Fruit fly (Drosophila melanogaster): ENCODE measurements around the gene Sec16.
A peak's percentile ranks its signal among the peaks of the same experiment; 100 is the strongest.

Gene Sec16

DNA sequence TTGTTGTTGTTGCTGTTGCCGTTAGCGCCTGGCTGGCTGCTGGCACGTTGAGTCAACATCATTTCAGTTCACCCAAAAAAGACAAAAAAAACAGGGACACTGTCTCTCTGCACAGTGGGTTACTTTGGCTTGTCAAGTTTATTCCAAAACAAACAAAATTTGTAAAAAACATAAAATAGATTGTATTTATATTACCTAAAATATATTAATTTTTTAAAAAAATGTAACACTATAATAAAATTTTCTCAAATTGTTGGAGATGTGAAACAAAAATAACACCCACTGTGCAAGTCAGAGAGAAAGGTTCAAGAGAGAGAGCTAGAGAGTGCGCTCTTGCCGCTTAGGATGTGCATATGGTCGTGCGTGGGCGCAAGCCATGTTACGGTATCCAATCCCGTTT is 28.2 kb upstream of the Sec16 start (continued):
- TF ChIP-seq mirr (GFP tag; optimal IDR thresholded peaks at IDR 0.05) = no peak
- TF ChIP-seq fd102C (GFP tag; optimal IDR thresholded peaks at IDR 0.05) = no peak
- peak; percentile 69 for TF ChIP-seq CG10366 (GFP tag; IDR thresholded peaks at IDR 0.05)
- peak; percentile 64 for TF ChIP-seq CG4707 (GFP tag; optimal IDR thresholded peaks at IDR 0.05)
- TF ChIP-seq hkb (optimal IDR thresholded peaks at IDR 0.05) = no peak
- peak; percentile 87 for TF ChIP-seq hkb (GFP tag; IDR thresholded peaks at IDR 0.05)
- TF ChIP-seq wdn (GFP tag; IDR thresholded peaks at IDR 0.05) = peak; percentile 72
- TF ChIP-seq CG2712 (tag; optimal IDR thresholded peaks at IDR 0.05) = peak; percentile 81
- peak; percentile 54 for TF ChIP-seq MTF-1 (GFP tag; optimal IDR thresholded peaks at IDR 0.05; ENCODE audit: borderline replicate concordance)
- TF ChIP-seq CG31224 (GFP tag; IDR thresholded peaks at IDR 0.05) = peak; percentile 70
- TF ChIP-seq CG13624 (GFP tag; optimal IDR thresholded peaks at IDR 0.05) = no peak
- peak in 1 of 2 experiments; percentile 5 for TF ChIP-seq eve (GFP tag; optimal IDR thresholded peaks at IDR 0.05)
- TF ChIP-seq CG18011 (GFP tag; optimal IDR thresholded peaks at IDR 0.05) = peak; percentile 34
- TF ChIP-seq CG7786 (GFP tag; optimal IDR thresholded peaks at IDR 0.05) = no peak
- no peak for TF ChIP-seq her (GFP tag; optimal IDR thresholded peaks at IDR 0.05)
- no peak for TF ChIP-seq CG7963 (GFP tag; IDR thresholded peaks at IDR 0.05; ENCODE audit: partially characterized antibody)
- no peak for TF ChIP-seq corto (GFP tag; optimal IDR thresholded peaks at IDR 0.05)
- peak; percentile 70 for TF ChIP-seq org-1 (GFP tag; optimal IDR thresholded peaks at IDR 0.05)
- no peak for TF ChIP-seq fru (optimal IDR thresholded peaks at IDR 0.05)
- peak; percentile 25 for TF ChIP-seq CG1602 (GFP tag; optimal IDR thresholded peaks at IDR 0.05)
- TF ChIP-seq CG10431 (GFP tag; optimal IDR thresholded peaks at IDR 0.05) = no peak
- TF ChIP-seq CG4404 (GFP tag; IDR thresholded peaks at IDR 0.05) = peak; percentile 45; the same call in 1 of the 2 replicates
- TF ChIP-seq CG6765 (GFP tag; optimal IDR thresholded peaks at IDR 0.05) = peak; percentile 80
- TF ChIP-seq odd (GFP tag; optimal IDR thresholded peaks at IDR 0.05) = peak; percentile 68
- TF ChIP-seq CG6683 (GFP tag; optimal IDR thresholded peaks at IDR 0.05) = peak; percentile 83
- peak in 1 of 2 experiments; percentile 60 for TF ChIP-seq Eip74EF (GFP tag; optimal IDR thresholded peaks at IDR 0.05)
- no peak for TF ChIP-seq yki (optimal IDR thresholded peaks at IDR 0.05)
- no peak for TF ChIP-seq CG16779 (GFP tag; IDR thresholded peaks at IDR 0.05)
- TF ChIP-seq pho (GFP tag; optimal IDR thresholded peaks at IDR 0.05) = no peak
- TF ChIP-seq ftz-f1 (GFP tag; optimal IDR thresholded peaks at IDR 0.05) = no peak
- TF ChIP-seq CG7839 (tag; optimal IDR thresholded peaks at IDR 0.05) = peak; percentile 88
- TF ChIP-seq Nf-YB (GFP tag; optimal IDR thresholded peaks at IDR 0.05) = peak; percentile 60
- no peak for TF ChIP-seq Antp (GFP tag; optimal IDR thresholded peaks at IDR 0.05)
- 0 out of 3 replicates have a peak, but pooled peaks have one; percentile 11 for TF ChIP-seq Mrtf (GFP tag; IDR thresholded peaks at IDR 0.05)
- peak; percentile 66 for TF ChIP-seq Asciz (GFP tag; optimal IDR thresholded peaks at IDR 0.05)
- TF ChIP-seq stwl (tag; optimal IDR thresholded peaks at IDR 0.05) = no peak
- no peak; the same call in 2 of the 3 replicates for TF ChIP-seq sr (GFP tag; IDR thresholded peaks at IDR 0.05)
- no peak for TF ChIP-seq CG10321 (GFP tag; IDR thresholded peaks at IDR 0.05)
- no peak for TF ChIP-seq Usf (GFP tag; optimal IDR thresholded peaks at IDR 0.05)
- TF ChIP-seq Hr51 (GFP tag; optimal IDR thresholded peaks at IDR 0.05) = peak in 1 of 2 experiments; percentile 86
- TF ChIP-seq jigr1 (GFP tag; IDR thresholded peaks at IDR 0.05) = no peak
- TF ChIP-seq Neu2 (GFP tag; optimal IDR thresholded peaks at IDR 0.05; ENCODE audit: borderline replicate concordance) = no peak
- peak; percentile 70 for TF ChIP-seq CG10267 (tag; optimal IDR thresholded peaks at IDR 0.05)
- no peak for TF ChIP-seq CG4360 (GFP tag; IDR thresholded peaks at IDR 0.05)
- peak; percentile 55 for TF ChIP-seq CG5180 (GFP tag; optimal IDR thresholded peaks at IDR 0.05)
- peak; percentile 57 for TF ChIP-seq CG8281 (tag; optimal IDR thresholded peaks at IDR 0.05)
- TF ChIP-seq CG6175 (GFP tag; IDR thresholded peaks at IDR 0.05) = 0 out of 3 replicates have a peak, but pooled peaks have one; percentile 19
- peak; percentile 42; the same call in 1 of the 3 replicates for TF ChIP-seq ken (GFP tag; IDR thresholded peaks at IDR 0.05)
- TF ChIP-seq CG11696 (GFP tag; IDR thresholded peaks at IDR 0.05) = 0 out of 2 replicates have a peak, but pooled peaks have one; percentile 38
- peak; percentile 74 for TF ChIP-seq D19A (tag; optimal IDR thresholded peaks at IDR 0.05)
- no peak for TF ChIP-seq CG8944 (GFP tag; optimal IDR thresholded peaks at IDR 0.05)
